Fruit fly (Drosophila melanogaster) whole organism, embryonic: ENCODE data around the gene Cyp6d4.
A peak's percentile ranks its signal among the peaks of the same experiment; 100 is the strongest.

ENCODE experiments used
- Adf1 ChIP-seq: fragments of 200-800 bp; sonication (Bioruptor generic); IDR thresholded peaks from 2 replicates; pipeline ENCODE4 v1.3.6; 2022; ENCODE audit warnings: missing biosample characterization, missing genetic modification characterization
- B-H1 ChIP-seq: fragments of 200-800 bp; sonication (Bioruptor generic); IDR thresholded peaks from 3 replicates; pipeline ENCODE4 v1.3.6; 2022; ENCODE audit warnings: missing biosample characterization, missing genetic modification characterization
- Bdp1 ChIP-seq: fragments of 200-800 bp; sonication (Bioruptor generic); optimal IDR thresholded peaks from 3 replicates; lab custom pipeline; 2016; ENCODE audit warnings: missing biosample characterization, missing genetic modification characterization
- Blimp-1 ChIP-seq: fragments of 200-800 bp; sonication (Bioruptor generic); optimal IDR thresholded peaks from 3 replicates; lab custom pipeline; 2018; ENCODE audit warnings: missing biosample characterization, missing genetic modification characterization, mild to moderate bottlenecking, moderate library complexity, missing genetic modification reagents
- CG11398 ChIP-seq: fragments of 200-800 bp; sonication (Bioruptor generic); optimal IDR thresholded peaks from 2 replicates; lab custom pipeline; 2016; ENCODE audit warnings: missing biosample characterization, missing genetic modification characterization
- CG11504 ChIP-seq: fragments of 200-800 bp; sonication (Bioruptor generic); optimal IDR thresholded peaks from 3 replicates; lab custom pipeline; 2019; ENCODE audit warnings: missing biosample characterization, mild to moderate bottlenecking, missing genetic modification characterization, moderate library complexity
- CG11695 ChIP-seq: fragments of 200-800 bp; sonication (Bioruptor generic); IDR thresholded peaks from 3 replicates; pipeline ENCODE4 v1.3.6; 2022; ENCODE audit warnings: missing biosample characterization, missing genetic modification characterization
- CG14441 ChIP-seq: fragments of 200-800 bp; sonication (Bioruptor generic); IDR thresholded peaks from 2 replicates; pipeline ENCODE4 v1.3.6; 2022; ENCODE audit warnings: missing biosample characterization, missing genetic modification characterization
- CG14667 ChIP-seq: fragments of 200-800 bp; sonication (Bioruptor generic); IDR thresholded peaks from 2 replicates; pipeline ENCODE4 v1.3.6; 2022; ENCODE audit warnings: missing biosample characterization, missing genetic modification characterization
- CG18011 ChIP-seq: fragments of 200-800 bp; sonication (Bioruptor generic); optimal IDR thresholded peaks from 2 replicates; lab custom pipeline; 2017; ENCODE audit warnings: missing biosample characterization, missing genetic modification characterization, mild to moderate bottlenecking, moderate library complexity, missing genotype
- CG18599 ChIP-seq: fragments of 200-800 bp; sonication (Bioruptor generic); optimal IDR thresholded peaks from 3 replicates; lab custom pipeline; 2017; ENCODE audit warnings: missing biosample characterization, missing genetic modification characterization, mild to moderate bottlenecking, moderate library complexity, missing genetic modification reagents
- CG3065 ChIP-seq: fragments of 200-800 bp; sonication (Bioruptor generic); optimal IDR thresholded peaks from 2 replicates; lab custom pipeline; 2016; ENCODE audit warnings: missing biosample characterization, missing genetic modification characterization
- CG4404 ChIP-seq: fragments of 200-800 bp; sonication (Bioruptor generic); IDR thresholded peaks from 2 replicates; pipeline ENCODE4 v1.3.6; 2022; ENCODE audit warnings: missing biosample characterization, missing genetic modification characterization
- CG8089 ChIP-seq: fragments of 200-800 bp; sonication (Bioruptor generic); optimal IDR thresholded peaks from 3 replicates; lab custom pipeline; 2016; ENCODE audit warnings: missing biosample characterization, missing genetic modification characterization
- CG8290 ChIP-seq, 3 experiments: fragments of 200-800 bp; sonication (Bioruptor generic); optimal IDR thresholded peaks; 2 replicates each; lab custom pipeline; 2016 to 2019; ENCODE audit warnings: missing biosample characterization in 3 of 3, missing genetic modification characterization in 3 of 3, mild to moderate bottlenecking in 2 of 3, moderate library complexity in 1 of 3
- CTCF ChIP-seq: fragments of 200-800 bp; sonication (Bioruptor generic); optimal IDR thresholded peaks from 2 replicates; lab custom pipeline; 2017; ENCODE audit warnings: missing biosample characterization, mild to moderate bottlenecking, missing genetic modification characterization, moderate library complexity
- Chrac-16 ChIP-seq: fragments of 200-800 bp; sonication (Bioruptor generic); optimal IDR thresholded peaks from 3 replicates; lab custom pipeline; 2016; ENCODE audit warnings: missing biosample characterization, missing genetic modification characterization
- Doc3 ChIP-seq: fragments of 200-800 bp; sonication (Bioruptor generic); IDR thresholded peaks from 3 replicates; pipeline ENCODE4 v1.3.6; 2022; ENCODE audit warnings: missing biosample characterization, missing genetic modification characterization; ENCODE audit not compliant: partially characterized antibody
- Hr78 ChIP-seq, 2 experiments: fragments of 200-800 bp in 1 of 2; fragments of >200 bp in 1 of 2; sonication (Bioruptor generic) in 1 of 2; optimal IDR thresholded peaks; 2 replicates each; lab custom pipeline; 2017 to 2019; ENCODE audit warnings: missing biosample characterization in 2 of 2, missing genetic modification characterization in 2 of 2, mild to moderate bottlenecking in 1 of 2, moderate library complexity in 1 of 2
- Jarid2 ChIP-seq: fragments of 200-800 bp; sonication (Bioruptor generic); optimal IDR thresholded peaks from 3 replicates; lab custom pipeline; 2017; ENCODE audit warnings: mild to moderate bottlenecking, missing biosample characterization, missing genetic modification reagents, missing genetic modification characterization
- Lhr ChIP-seq: fragments of 200-800 bp; sonication (Bioruptor generic); optimal IDR thresholded peaks from 3 replicates; lab custom pipeline; 2017; ENCODE audit warnings: mild to moderate bottlenecking, missing biosample characterization, missing genetic modification reagents, missing genetic modification characterization
- Poxn ChIP-seq: fragments of 200-800 bp; sonication (Bioruptor generic); IDR thresholded peaks from 2 replicates; pipeline ENCODE4 v1.3.6; 2022; ENCODE audit warnings: missing biosample characterization, missing genetic modification characterization
- Ravus ChIP-seq: fragments of 200-800 bp; sonication (Bioruptor generic); IDR thresholded peaks from 2 replicates; pipeline ENCODE4 v1.3.6; 2022; ENCODE audit warnings: missing biosample characterization, missing genetic modification characterization
- Sry-β ChIP-seq: fragments of 200-800 bp; sonication (Bioruptor generic); optimal IDR thresholded peaks from 2 replicates; lab custom pipeline; 2018; ENCODE audit warnings: missing biosample characterization, mild to moderate bottlenecking, missing genetic modification characterization, moderate library complexity
- chinmo ChIP-seq: fragments of 200-800 bp; sonication (Bioruptor generic); IDR thresholded peaks from 4 replicates; pipeline ENCODE4 v1.3.6; 2022; ENCODE audit warnings: missing biosample characterization, missing genetic modification characterization; ENCODE audit not compliant: partially characterized antibody
- crol ChIP-seq: fragments of 200-800 bp; sonication (Bioruptor generic); IDR thresholded peaks from 2 replicates; pipeline ENCODE4 v1.3.6; 2022; ENCODE audit warnings: missing biosample characterization, missing genetic modification characterization
- crp ChIP-seq, 2 experiments: fragments of 200-800 bp; sonication (Bioruptor generic); optimal IDR thresholded peaks; 2 replicates in 1 of 2; 3 replicates in 1 of 2; lab custom pipeline; 2017; ENCODE audit warnings: missing biosample characterization in 2 of 2, missing genetic modification characterization in 2 of 2, mild to moderate bottlenecking in 1 of 2, moderate library complexity in 1 of 2
- dm ChIP-seq: fragments of 200-800 bp; sonication (Bioruptor generic); optimal IDR thresholded peaks from 3 replicates; lab custom pipeline; 2016; ENCODE audit warnings: missing biosample characterization, missing genetic modification characterization
- ftz-f1 ChIP-seq: fragments of 200-800 bp; sonication (Bioruptor generic); optimal IDR thresholded peaks from 2 replicates; lab custom pipeline; 2016; ENCODE audit warnings: missing biosample characterization, missing genetic modification characterization
- gcm2 ChIP-seq: fragments of 200-800 bp; sonication (Bioruptor generic); optimal IDR thresholded peaks from 2 replicates; lab custom pipeline; 2016; ENCODE audit warnings: missing biosample characterization, missing genetic modification characterization
- grn ChIP-seq: fragments of 200-800 bp; sonication (Bioruptor generic); optimal IDR thresholded peaks from 3 replicates; lab custom pipeline; 2017; ENCODE audit warnings: missing biosample characterization, missing genetic modification characterization
- ham ChIP-seq: fragments of 200-800 bp; sonication (Bioruptor generic); IDR thresholded peaks from 2 replicates; pipeline ENCODE4 v1.3.6; 2022; ENCODE audit warnings: missing biosample characterization, missing genetic modification characterization
- hth ChIP-seq: fragments of >200 bp; optimal IDR thresholded peaks from 2 replicates; lab custom pipeline; 2017; ENCODE audit warnings: inconsistent platforms
- inv ChIP-seq: fragments of 200-800 bp; sonication (Bioruptor generic); IDR thresholded peaks from 2 replicates; pipeline ENCODE4 v1.3.6; 2022; ENCODE audit warnings: missing biosample characterization, missing genetic modification characterization; ENCODE audit not compliant: partially characterized antibody
- lmd ChIP-seq: fragments of 200-800 bp; sonication (Bioruptor generic); IDR thresholded peaks from 2 replicates; pipeline ENCODE4 v1.3.6; 2022; ENCODE audit warnings: missing biosample characterization, missing genetic modification characterization
- mld ChIP-seq: fragments of 200-800 bp; sonication (Bioruptor generic); IDR thresholded peaks from 3 replicates; pipeline ENCODE4 v1.3.6; 2022; ENCODE audit warnings: missing biosample characterization, missing genetic modification characterization; ENCODE audit not compliant: partially characterized antibody
- nerfin-1 ChIP-seq: fragments of 200-800 bp; sonication (Bioruptor generic); optimal IDR thresholded peaks from 3 replicates; lab custom pipeline; 2019; ENCODE audit warnings: missing biosample characterization, mild to moderate bottlenecking, missing genetic modification characterization, moderate library complexity
- nom ChIP-seq: fragments of 200-800 bp; sonication (Bioruptor generic); optimal IDR thresholded peaks from 2 replicates; lab custom pipeline; 2017; ENCODE audit warnings: missing biosample characterization, missing genetic modification characterization, mild to moderate bottlenecking, moderate library complexity, missing genetic modification reagents
- oc ChIP-seq: fragments of 200-800 bp; sonication (Bioruptor generic); optimal IDR thresholded peaks from 2 replicates; lab custom pipeline; 2018; ENCODE audit warnings: missing biosample characterization, mild to moderate bottlenecking, missing genetic modification characterization, moderate library complexity
- prd ChIP-seq, 3 experiments: fragments of >200 bp in 2 of 3; fragments of 200-800 bp in 1 of 3; sonication (Bioruptor generic) in 1 of 3; optimal IDR thresholded peaks in 2 of 3; IDR thresholded peaks in 1 of 3; 2 replicates in 2 of 3; 3 replicates in 1 of 3; pipeline versions ENCODE4 v1.3.6 to Lab custom; 2017 to 2022; ENCODE audit warnings: missing biosample characterization in 1 of 3, missing genetic modification characterization in 1 of 3
- pum ChIP-seq: fragments of 200-800 bp; sonication (Bioruptor generic); optimal IDR thresholded peaks from 2 replicates; lab custom pipeline; 2016; ENCODE audit warnings: missing biosample characterization, missing genetic modification characterization
- sc ChIP-seq, 3 experiments: fragments of >200 bp in 2 of 3; fragments of 200-800 bp in 1 of 3; sonication (Bioruptor generic) in 1 of 3; optimal IDR thresholded peaks; 2 replicates in 2 of 3; 3 replicates in 1 of 3; lab custom pipeline; 2017; ENCODE audit warnings: mild to moderate bottlenecking in 1 of 3, missing biosample characterization in 1 of 3, missing genetic modification characterization in 1 of 3, missing genetic modification reagents in 1 of 3
- sim ChIP-seq: fragments of 200-800 bp; sonication (Bioruptor generic); IDR thresholded peaks from 2 replicates; pipeline ENCODE4 v1.3.6; 2022; ENCODE audit warnings: missing biosample characterization, missing genetic modification characterization
- ssp ChIP-seq: fragments of 200-800 bp; sonication (Bioruptor generic); IDR thresholded peaks from 2 replicates; pipeline ENCODE4 v1.3.6; 2022; ENCODE audit warnings: missing biosample characterization, missing genetic modification characterization
- trh ChIP-seq: fragments of 200-800 bp; sonication (Bioruptor generic); optimal IDR thresholded peaks from 2 replicates; lab custom pipeline; 2016; ENCODE audit warnings: missing biosample characterization, missing genetic modification characterization
- twi ChIP-seq: fragments of 200-800 bp; optimal IDR thresholded peaks from 2 replicates; lab custom pipeline; 2019; ENCODE audit warnings: missing biosample characterization, mild to moderate bottlenecking, missing genetic modification characterization, moderate library complexity
- unc-4 ChIP-seq: fragments of 200-800 bp; sonication (Bioruptor generic); IDR thresholded peaks from 2 replicates; pipeline ENCODE4 v1.3.6; 2022; ENCODE audit warnings: missing biosample characterization, missing genetic modification characterization; ENCODE audit not compliant: partially characterized antibody
- z ChIP-seq: fragments of 200-800 bp; sonication (Bioruptor generic); IDR thresholded peaks from 3 replicates; pipeline ENCODE4 v1.3.6; 2022; ENCODE audit warnings: missing biosample characterization, missing genetic modification characterization

Cyp6d4 gene

DNA sequence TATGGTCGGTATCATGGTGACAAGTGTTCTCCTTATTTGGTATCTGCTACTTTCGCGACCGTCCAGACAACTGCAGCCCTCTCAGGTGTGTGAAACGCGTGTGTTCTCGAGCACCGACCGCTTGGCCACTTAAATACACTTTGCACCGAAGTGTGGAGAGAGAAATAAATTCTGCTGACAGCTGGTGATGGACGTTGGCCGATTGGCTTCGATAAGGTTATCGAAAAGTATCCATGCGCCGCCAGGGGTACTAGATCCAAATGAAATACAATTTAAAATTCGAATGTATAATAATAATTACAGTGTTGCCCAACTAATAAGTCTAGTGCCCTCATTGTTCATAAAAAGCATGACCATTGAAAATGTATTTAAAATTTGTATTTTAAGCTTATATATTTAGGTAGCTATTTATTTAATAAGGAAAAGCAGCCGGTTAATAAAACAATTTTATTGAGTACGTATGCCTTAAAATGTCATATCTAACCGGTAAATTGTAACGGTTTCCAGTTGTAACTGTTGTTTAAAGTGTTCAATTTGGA lies 11.7 kb upstream of the Cyp6d4 start, which contains the start of the genes Gclm and CG17625 (continued):
- TF ChIP-seq pum (no peak), inv (peak; percentile 60; the same call in 1 of the 2 replicates), ham (GFP tag; lab: Robert Waterston, UW) (no peak), Lhr (GFP tag; lab: Kevin White, UChicago) (peak; percentile 29), ftz-f1 (GFP tag; lab: Kevin White, UChicago) (peak; percentile 29), prd (optimal IDR thresholded peaks at IDR 0.05; lab: Kevin White, UChicago) (no peak), prd (GFP tag; IDR thresholded peaks at IDR 0.05; lab: Robert Waterston, UW) (peak; percentile 67), Sry-β (GFP tag; lab: Kevin White, UChicago) (no peak), crp (GFP tag; optimal IDR thresholded peaks at IDR 0.05; lab: Kevin White, UChicago) (peak in 1 of 2 experiments; percentile 14), CG11504 (no peak), CG18011 (GFP tag; lab: Kevin White, UChicago) (no peak), unc-4 (GFP tag; lab: Robert Waterston, UW) (peak; percentile 75), crol (0 out of 2 replicates have a peak, but pooled peaks have one; percentile 11), Jarid2 (peak; percentile 73), hth (lab: Kevin White, UChicago) (no peak), trh (GFP tag; lab: Kevin White, UChicago) (no peak), oc (tag; lab: Kevin White, UChicago) (peak; percentile 3), mld (peak; percentile 68; the same call in 1 of the 3 replicates), CG14667 (GFP tag; lab: Robert Waterston, UW) (peak; percentile 30; the same call in 1 of the 2 replicates), CTCF (peak; percentile 32), ssp (GFP tag; lab: Robert Waterston, UW) (peak; percentile 35; the same call in 1 of the 2 replicates), gcm2 (GFP tag; lab: Kevin White, UChicago) (no peak), Hr78 (GFP tag; optimal IDR thresholded peaks at IDR 0.05; lab: Kevin White, UChicago) (no peak), z (GFP tag; lab: Robert Waterston, UW) (no peak), Ravus (no peak), CG4404 (no peak), twi (peak; percentile 38), CG8089 (GFP tag; lab: Kevin White, UChicago) (no peak), CG11695 (GFP tag; lab: Robert Waterston, UW) (no peak), CG11398 (GFP tag; lab: Kevin White, UChicago) (no peak), dm (GFP tag; lab: Kevin White, UChicago) (peak; percentile 73), Adf1 (peak; percentile 40), chinmo (GFP tag; lab: Robert Waterston, UW) (peak; percentile 79; the same call in 1 of the 4 replicates), Blimp-1 (GFP tag; lab: Kevin White, UChicago) (peak; percentile 38), CG3065 (GFP tag; lab: Kevin White, UChicago) (no peak), nerfin-1 (peak; percentile 37), CG18599 (GFP tag; lab: Kevin White, UChicago) (peak; percentile 63), Doc3 (GFP tag; lab: Robert Waterston, UW) (peak; percentile 41; the same call in 1 of the 3 replicates), CG14441 (GFP tag; lab: Robert Waterston, UW) (peak; percentile 49; the same call in 1 of the 2 replicates), CG8290 (GFP tag; optimal IDR thresholded peaks at IDR 0.05; lab: Kevin White, UChicago) (peak; percentile 33), CG8290 (tag; optimal IDR thresholded peaks at IDR 0.05; lab: Kevin White, UChicago) (no peak), sim (GFP tag; lab: Robert Waterston, UW) (no peak), sc (optimal IDR thresholded peaks at IDR 0.05; lab: Kevin White, UChicago) (no peak), sc (GFP tag; optimal IDR thresholded peaks at IDR 0.05; lab: Kevin White, UChicago) (no peak), Bdp1 (peak; percentile 40), lmd (GFP tag; lab: Robert Waterston, UW) (peak; percentile 54; the same call in 1 of the 2 replicates), grn (GFP tag; lab: Kevin White, UChicago) (no peak), B-H1 (no peak), Poxn (GFP tag; lab: Robert Waterston, UW) (no peak), nom (GFP tag; lab: Kevin White, UChicago) (no peak), Chrac-16 (GFP tag; lab: Kevin White, UChicago) (peak; percentile 34)
